Worm (Caenorhabditis elegans) whole organism, L3 larva: Measurements from ENCODE around the gene C05D12.1.

Source experiments
- ama-1 ChIP-seq: fragments of 150-350 bp; optimal IDR thresholded peaks from 2 replicates; lab custom pipeline; 2018
- nhr-12 ChIP-seq: fragments of 150-350 bp; optimal IDR thresholded peaks from 2 replicates; lab custom pipeline; 2014; ENCODE audit warnings: missing biosample characterization, missing genetic modification characterization

DNA sequence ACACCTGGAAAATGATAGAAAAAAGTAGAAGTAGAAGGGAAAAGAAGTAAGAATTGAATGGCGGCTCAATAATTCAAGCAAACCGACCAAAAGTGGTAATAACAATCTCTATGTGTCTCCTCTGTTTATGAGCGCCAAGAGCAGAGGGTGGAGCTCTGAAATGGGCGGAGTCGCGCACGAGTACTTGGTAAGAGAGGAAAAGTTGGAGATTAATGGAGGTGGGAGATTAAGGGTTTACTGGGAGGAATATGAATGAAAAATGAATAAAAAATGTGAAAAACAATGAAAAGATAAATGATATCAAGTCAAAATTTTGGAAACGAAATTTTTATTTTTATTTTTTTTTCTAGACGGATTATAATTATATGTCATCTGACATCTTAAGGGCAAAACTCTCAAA is 37.9 kb downstream of the C05D12.1 start:
- no peak for TF ChIP-seq nhr-12
- TF ChIP-seq ama-1, result no peak
